Worm (Caenorhabditis elegans) whole organism, L4 larva: ENCODE measurements around the gene fil-2.

ENCODE experiments used
- ZK546.5 ChIP-seq, 2 experiments: sonication (generic microtip); optimal IDR thresholded peaks; 2 replicates each; lab custom pipeline; 2017; ENCODE audit warnings: missing biosample characterization in 2 of 2, missing genetic modification characterization in 2 of 2
- duxl-1 ChIP-seq: sonication (generic microtip); optimal IDR thresholded peaks from 2 replicates; lab custom pipeline; 2016; ENCODE audit warnings: mild to moderate bottlenecking, missing genetic modification characterization, moderate library complexity, missing compliant biosample characterization; ENCODE audit not compliant: poor library complexity
- fkh-10 ChIP-seq: fragments of 150-350 bp; optimal IDR thresholded peaks from 2 replicates; lab custom pipeline; 2014; ENCODE audit warnings: missing biosample characterization, missing genetic modification reagents, missing genetic modification characterization
- hlh-30 ChIP-seq: sonication (generic microtip); optimal IDR thresholded peaks from 2 replicates; lab custom pipeline; 2017; ENCODE audit warnings: antibody characterized with exemption, mild to moderate bottlenecking, missing genetic modification characterization, missing compliant biosample characterization; ENCODE audit not compliant: insufficient read depth
- lin-1 ChIP-seq: fragments of 200-800 bp; sonication (Bioruptor generic); IDR thresholded peaks from 2 replicates; pipeline ENCODE4 v1.3.6; 2022; ENCODE audit warnings: missing genetic modification reagents, missing genetic modification characterization, missing compliant biosample characterization
- nhr-237 ChIP-seq: sonication (generic microtip); optimal IDR thresholded peaks from 2 replicates; lab custom pipeline; 2017; ENCODE audit warnings: missing biosample characterization, missing genetic modification characterization
- skn-1 ChIP-seq: fragments of 150-350 bp; optimal IDR thresholded peaks from 2 replicates; lab custom pipeline; 2014; ENCODE audit warnings: missing biosample characterization, missing genetic modification characterization
- unc-62 ChIP-seq, 3 experiments: fragments of 150-350 bp in 1 of 3; sonication (generic microtip); optimal IDR thresholded peaks in 2 of 3; peaks in 1 of 3; 1 replicate in 1 of 3; 2 replicates in 2 of 3; lab custom pipeline; 2014 to 2017; ENCODE audit warnings: missing biosample characterization in 3 of 3, missing genetic modification characterization in 3 of 3, missing genetic modification reagents in 3 of 3, missing genotype in 1 of 3

DNA sequence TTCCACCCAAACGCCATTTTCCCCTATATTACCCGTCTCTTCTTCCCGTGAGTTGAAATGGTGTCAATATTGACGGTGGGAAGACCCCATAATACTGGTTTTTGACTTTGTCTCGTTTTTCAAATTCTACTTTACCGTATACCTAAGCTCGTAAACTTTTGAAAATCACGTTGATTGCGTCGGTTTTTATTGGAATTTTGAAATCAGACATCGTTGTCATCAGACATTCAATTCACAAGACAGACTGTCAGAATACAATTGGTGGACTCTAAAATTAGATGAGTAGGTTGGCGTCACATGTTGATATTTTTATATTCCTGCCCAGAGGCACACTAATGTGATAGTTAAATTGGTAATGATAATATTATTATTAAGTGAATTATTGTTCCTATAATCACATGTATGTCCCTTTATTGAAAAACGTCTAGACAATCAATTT lies 46.9 kb upstream of the fil-2 start:
- TF ChIP-seq unc-62 (GFP tag; optimal IDR thresholded peaks at IDR 0.05 in 1 of 2; lab: Kevin White, UChicago), result no peak
- TF ChIP-seq unc-62 (tag; optimal IDR thresholded peaks at IDR 0.05; lab: Kevin White, UChicago), result no peak
- TF ChIP-seq lin-1 (GFP tag; lab: Robert Waterston, UW), result no peak
- no peak for TF ChIP-seq fkh-10
- TF ChIP-seq skn-1 (tag; lab: Kevin White, UChicago), result no peak
- peak; percentile 31 for TF ChIP-seq hlh-30 (tag; lab: Kevin White, UChicago)
- no peak for TF ChIP-seq nhr-237
- no peak for TF ChIP-seq duxl-1 (tag; lab: Kevin White, UChicago)
- TF ChIP-seq ZK546.5 (tag; optimal IDR thresholded peaks at IDR 0.05; lab: Kevin White, UChicago), result no peak
